Fruit fly (Drosophila melanogaster): ENCODE measurements around the gene sd.

The sd gene

DNA sequence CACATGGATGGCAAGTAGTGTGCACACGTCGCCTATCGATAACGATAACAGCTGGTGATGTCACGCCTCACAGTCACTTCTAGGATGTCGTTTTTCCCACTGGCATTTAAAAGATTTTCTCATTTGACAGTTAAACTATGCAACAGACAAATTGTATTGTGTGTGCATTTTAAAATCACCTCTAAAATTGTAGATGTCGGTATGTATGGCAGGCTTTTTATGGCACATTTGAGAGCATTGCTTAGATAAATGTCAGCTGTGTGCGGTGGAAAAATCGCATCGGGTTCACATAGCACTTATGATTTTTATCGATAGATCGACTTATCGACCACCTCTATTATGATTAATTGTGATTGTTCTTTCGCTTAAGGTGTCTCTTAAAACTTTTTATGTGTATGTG is 40.0 kb downstream of the sd start, which contains the start of the genes ArgRS and CG8578 (continued):
- TF ChIP-seq CG17802 (tag; optimal IDR thresholded peaks at IDR 0.05) (peak; percentile 78), CG6765 (GFP tag; optimal IDR thresholded peaks at IDR 0.05) (no peak), otp (GFP tag; IDR thresholded peaks at IDR 0.05) (no peak), fd3F (GFP tag; optimal IDR thresholded peaks at IDR 0.05) (no peak), CG17186 (GFP tag; optimal IDR thresholded peaks at IDR 0.05) (peak; percentile 66), fu2 (GFP tag; optimal IDR thresholded peaks at IDR 0.05) (peak; percentile 38), ash1 (GFP tag; optimal IDR thresholded peaks at IDR 0.05) (no peak), CG4360 (GFP tag; IDR thresholded peaks at IDR 0.05) (no peak), CG18011 (GFP tag; optimal IDR thresholded peaks at IDR 0.05) (no peak), PHDP (tag; optimal IDR thresholded peaks at IDR 0.05) (peak; percentile 10), CG17361 (GFP tag; IDR thresholded peaks at IDR 0.05) (peak; percentile 86), CG11247 (GFP tag; IDR thresholded peaks at IDR 0.05) (no peak), Jarid2 (GFP tag; optimal IDR thresholded peaks at IDR 0.05) (no peak), da (GFP tag; optimal IDR thresholded peaks at IDR 0.05) (no peak), Dip2 (GFP tag; IDR thresholded peaks at IDR 0.05) (no peak), CG3281 (GFP tag; optimal IDR thresholded peaks at IDR 0.05) (no peak), al (GFP tag; IDR thresholded peaks at IDR 0.05) (peak; percentile 32; the same call in 1 of the 2 replicates), CG6654 (GFP tag; optimal IDR thresholded peaks at IDR 0.05) (no peak), sens-2 (GFP tag; IDR thresholded peaks at IDR 0.05) (no peak), CG10147 (GFP tag; optimal IDR thresholded peaks at IDR 0.05) (no peak), CoRest (tag; optimal IDR thresholded peaks at IDR 0.05) (peak; percentile 54), cwo (GFP tag; optimal IDR thresholded peaks at IDR 0.05) (no peak), toy (GFP tag; IDR thresholded peaks at IDR 0.05) (no peak), CG12155 (GFP tag; optimal IDR thresholded peaks at IDR 0.05) (no peak), dm (GFP tag; optimal IDR thresholded peaks at IDR 0.05) (peak; percentile 83), phol (tag; optimal IDR thresholded peaks at IDR 0.05) (peak; percentile 60), CG32767 (GFP tag; IDR thresholded peaks at IDR 0.05) (no peak), Nf-YC (tag; optimal IDR thresholded peaks at IDR 0.05) (peak; percentile 63), onecut (GFP tag; IDR thresholded peaks at IDR 0.05) (peak; percentile 39), CG13894 (tag; optimal IDR thresholded peaks at IDR 0.05) (no peak), luna (GFP tag; optimal IDR thresholded peaks at IDR 0.05) (peak; percentile 57), TFAM (GFP tag; optimal IDR thresholded peaks at IDR 0.05) (no peak), Scr (GFP tag; IDR thresholded peaks at IDR 0.05; ENCODE audit: partially characterized antibody) (peak; percentile 88), CG7839 (tag; optimal IDR thresholded peaks at IDR 0.05) (peak; percentile 67), D19B (GFP tag; optimal IDR thresholded peaks at IDR 0.05) (peak; percentile 10), MBD-R2 (GFP tag; IDR thresholded peaks at IDR 0.05) (peak; percentile 75), CG2129 (GFP tag; IDR thresholded peaks at IDR 0.05; ENCODE audit: partially characterized antibody) (peak; percentile 26; the same call in 1 of the 2 replicates), Gsc (GFP tag; IDR thresholded peaks at IDR 0.05) (no peak), CG10321 (GFP tag; IDR thresholded peaks at IDR 0.05) (no peak), Bgb (GFP tag; IDR thresholded peaks at IDR 0.05; ENCODE audit: partially characterized antibody) (peak; percentile 71), lov (optimal IDR thresholded peaks at IDR 0.05) (no peak), lov (GFP tag; IDR thresholded peaks at IDR 0.05) (no peak; the same call in 2 of the 3 replicates), CG4730 (GFP tag; IDR thresholded peaks at IDR 0.05) (no peak), pnt (GFP tag; optimal IDR thresholded peaks at IDR 0.05) (peak; percentile 86), CG3407 (GFP tag; optimal IDR thresholded peaks at IDR 0.05) (no peak), ssp (GFP tag; IDR thresholded peaks at IDR 0.05) (peak; percentile 95), cg (GFP tag; optimal IDR thresholded peaks at IDR 0.05) (peak; percentile 26), CG16813 (GFP tag; IDR thresholded peaks at IDR 0.05; ENCODE audit: partially characterized antibody) (peak; percentile 87), CG14860 (GFP tag; IDR thresholded peaks at IDR 0.05; ENCODE audit: partially characterized antibody) (peak; percentile 90), Ptx1 (GFP tag; IDR thresholded peaks at IDR 0.05) (peak; percentile 86), odd (GFP tag; optimal IDR thresholded peaks at IDR 0.05) (no peak)
